Fruit fly (Drosophila melanogaster) whole organism, prepupa: ENCODE results near the gene PLCXD.

Source experiments
- Blimp-1 ChIP-seq: fragments of 200-800 bp; sonication (Bioruptor generic); optimal IDR thresholded peaks from 3 replicates; lab custom pipeline; 2017; ENCODE audit warnings: missing biosample characterization, missing genetic modification characterization, mild to moderate bottlenecking, moderate library complexity, missing genetic modification reagents
- CG16779 ChIP-seq: fragments of 200-800 bp; sonication (Bioruptor generic); optimal IDR thresholded peaks from 3 replicates; lab custom pipeline; 2017; ENCODE audit warnings: missing biosample characterization, mild to moderate bottlenecking, missing genetic modification characterization
- CG34406 ChIP-seq: fragments of 200-800 bp; sonication (Bioruptor generic); optimal IDR thresholded peaks from 3 replicates; lab custom pipeline; 2016; ENCODE audit warnings: missing biosample characterization, missing genetic modification characterization
- CG4318 ChIP-seq: fragments of 200-800 bp; sonication (Bioruptor generic); optimal IDR thresholded peaks from 3 replicates; lab custom pipeline; 2017; ENCODE audit warnings: missing biosample characterization, mild to moderate bottlenecking, missing genetic modification characterization
- CG8119 ChIP-seq: fragments of 200-800 bp; sonication (Bioruptor generic); IDR thresholded peaks from 3 replicates; pipeline ENCODE4 v1.3.6; 2022; ENCODE audit warnings: missing biosample characterization, missing genetic modification characterization
- Eip93F ChIP-seq: fragments of 200-800 bp; sonication (Bioruptor generic); optimal IDR thresholded peaks from 2 replicates; lab custom pipeline; 2016; ENCODE audit warnings: missing biosample characterization, mild to moderate bottlenecking, missing genetic modification characterization
- Hr4 ChIP-seq: fragments of 200-800 bp; sonication (Bioruptor generic); optimal IDR thresholded peaks from 3 replicates; lab custom pipeline; 2016; ENCODE audit warnings: missing biosample characterization, missing genetic modification characterization
- Smox ChIP-seq: fragments of 200-800 bp; sonication (Bioruptor generic); optimal IDR thresholded peaks from 3 replicates; lab custom pipeline; 2016; ENCODE audit warnings: missing biosample characterization, missing genetic modification characterization
- Sox102F ChIP-seq: fragments of 200-800 bp; sonication (Bioruptor generic); optimal IDR thresholded peaks from 2 replicates; lab custom pipeline; 2016; ENCODE audit warnings: missing biosample characterization, mild to moderate bottlenecking, missing genetic modification characterization
- Sox15 ChIP-seq: fragments of 200-800 bp; sonication (Bioruptor generic); optimal IDR thresholded peaks from 3 replicates; lab custom pipeline; 2016; ENCODE audit warnings: missing biosample characterization, missing genetic modification characterization
- achi ChIP-seq: fragments of 200-800 bp; sonication (Bioruptor generic); optimal IDR thresholded peaks from 3 replicates; lab custom pipeline; 2016; ENCODE audit warnings: missing biosample characterization, missing genetic modification characterization
- cyc ChIP-seq: fragments of 200-800 bp; sonication (Bioruptor generic); optimal IDR thresholded peaks from 3 replicates; lab custom pipeline; 2016; ENCODE audit warnings: missing biosample characterization, missing genetic modification characterization
- dsx ChIP-seq: fragments of 200-800 bp; optimal IDR thresholded peaks from 3 replicates; lab custom pipeline; 2019; ENCODE audit warnings: missing biosample characterization, mild to moderate bottlenecking, missing genetic modification characterization, moderate library complexity; ENCODE audit not compliant: poor library complexity, severe bottlenecking
- topi ChIP-seq: fragments of 200-800 bp; sonication (Bioruptor generic); optimal IDR thresholded peaks from 3 replicates; lab custom pipeline; 2016; ENCODE audit warnings: missing biosample characterization, missing genetic modification characterization

DNA sequence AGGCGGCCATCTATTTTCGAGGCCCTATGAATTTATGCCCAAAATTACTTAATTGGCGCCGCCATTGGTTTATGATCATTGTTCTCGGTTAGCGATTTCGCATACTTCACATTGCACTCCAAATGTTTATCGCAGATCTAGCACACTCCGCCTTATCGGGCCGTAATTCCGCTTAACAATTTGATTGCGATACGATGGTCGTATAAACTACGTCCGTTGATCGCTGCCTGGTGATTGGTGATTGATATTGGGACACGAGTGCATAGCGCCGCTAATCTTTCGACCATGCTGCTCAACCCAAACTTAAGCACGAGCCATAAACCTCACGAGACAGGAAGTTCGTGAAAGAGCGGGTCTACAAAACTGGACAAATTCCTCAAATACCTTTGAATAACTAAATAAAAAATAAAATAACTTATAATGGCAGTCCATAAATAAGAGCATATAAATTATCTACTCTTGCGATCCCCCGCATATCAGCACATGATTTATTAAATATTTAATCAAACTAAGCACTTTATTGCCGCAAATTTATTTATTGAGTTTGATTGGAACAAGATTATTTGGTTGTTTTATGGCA lies 18.6 kb upstream of the PLCXD start:
- no peak for TF ChIP-seq achi (GFP tag; lab: Kevin White, UChicago)
- TF ChIP-seq topi = no peak
- no peak for TF ChIP-seq CG8119 (GFP tag; lab: Robert Waterston, UW)
- no peak for TF ChIP-seq Blimp-1 (GFP tag; lab: Kevin White, UChicago)
- TF ChIP-seq CG16779 = no peak
- TF ChIP-seq Eip93F (GFP tag; lab: Kevin White, UChicago) = peak; percentile 2
- no peak for TF ChIP-seq Hr4 (GFP tag; lab: Kevin White, UChicago)
- no peak for TF ChIP-seq Sox15 (GFP tag; lab: Kevin White, UChicago)
- TF ChIP-seq cyc (GFP tag; lab: Kevin White, UChicago) = no peak
- no peak for TF ChIP-seq CG4318 (GFP tag; lab: Kevin White, UChicago)
- TF ChIP-seq Smox = no peak
- TF ChIP-seq CG34406 = no peak
- no peak for TF ChIP-seq Sox102F (GFP tag; lab: Kevin White, UChicago)
- no peak for TF ChIP-seq dsx (GFP tag; lab: Kevin White, UChicago)
